Worm (Caenorhabditis elegans) whole organism, L1 larva: ENCODE results near the gene R05G6.4.

Source experiments
- F16B12.6 ChIP-seq: fragments of 150-350 bp; optimal IDR thresholded peaks from 2 replicates; lab custom pipeline; 2014; ENCODE audit warnings: missing biosample characterization, missing genetic modification characterization
- ama-1 ChIP-seq: fragments of 150-350 bp; optimal IDR thresholded peaks from 2 replicates; lab custom pipeline; 2014
- egl-27 ChIP-seq, 2 experiments: fragments of 150-350 bp in 1 of 2; sonication (generic microtip); optimal IDR thresholded peaks; 3 replicates each; lab custom pipeline; 2017 to 2018; ENCODE audit warnings: missing biosample characterization in 2 of 2, missing genetic modification characterization in 2 of 2, missing genetic modification reagents in 2 of 2
- grh-1 ChIP-seq: fragments of 200-800 bp; sonication (Bioruptor generic); IDR thresholded peaks from 2 replicates; pipeline ENCODE4 v1.3.6; 2022; ENCODE audit warnings: missing genetic modification reagents, missing genetic modification characterization, missing compliant biosample characterization
- nhr-19 ChIP-seq: fragments of 200-800 bp; sonication (Bioruptor generic); conservative IDR thresholded peaks from 2 replicates; pipeline ENCODE4 v1.3.6; 2022; ENCODE audit warnings: missing genetic modification characterization, missing compliant biosample characterization
- nhr-76 ChIP-seq: sonication (generic microtip); optimal IDR thresholded peaks from 2 replicates; lab custom pipeline; 2017; ENCODE audit warnings: missing biosample characterization, missing genetic modification characterization
- nhr-85 ChIP-seq: sonication (generic microtip); peaks from one replicate; lab custom pipeline; 2016; ENCODE audit warnings: missing genetic modification characterization, inconsistent platforms, missing compliant biosample characterization
- pqm-1 ChIP-seq: sonication (generic microtip); optimal IDR thresholded peaks from 3 replicates; lab custom pipeline; 2017; ENCODE audit warnings: missing biosample characterization, missing genetic modification characterization
- snu-23 ChIP-seq: sonication (generic microtip); optimal IDR thresholded peaks from 2 replicates; lab custom pipeline; 2016; ENCODE audit warnings: missing genetic modification characterization, missing compliant biosample characterization
- sptf-1 ChIP-seq: fragments of 150-350 bp; optimal IDR thresholded peaks from 2 replicates; lab custom pipeline; 2014; ENCODE audit warnings: missing biosample characterization, missing genetic modification characterization
- tbx-2 ChIP-seq: sonication (generic microtip); optimal IDR thresholded peaks from 2 replicates; lab custom pipeline; 2016; ENCODE audit warnings: missing genetic modification characterization, missing compliant biosample characterization
- unc-130 ChIP-seq: fragments of 150-350 bp; optimal IDR thresholded peaks from 2 replicates; lab custom pipeline; 2017; ENCODE audit warnings: missing biosample characterization, missing genetic modification characterization, inconsistent platforms
- unc-62 ChIP-seq: fragments of 150-350 bp; optimal IDR thresholded peaks from 2 replicates; lab custom pipeline; 2014; ENCODE audit warnings: missing biosample characterization, missing genetic modification reagents, missing genetic modification characterization
- unc-86 ChIP-seq: sonication (generic microtip); optimal IDR thresholded peaks from 2 replicates; lab custom pipeline; 2016; ENCODE audit warnings: missing genetic modification characterization, missing compliant biosample characterization

- TF ChIP-seq tbx-2 (tag; lab: Kevin White, UChicago) (no peak), unc-86 (no peak), nhr-85 (peak; percentile 81), grh-1 (0 out of 2 replicates have a peak, but pooled peaks have one; percentile 36), F16B12.6 (tag; lab: Kevin White, UChicago) (no peak), egl-27 (tag; optimal IDR thresholded peaks at IDR 0.05; lab: Kevin White, UChicago) (no peak), unc-130 (peak; percentile 73), unc-62 (no peak), sptf-1 (tag; lab: Kevin White, UChicago) (no peak), nhr-19 (peak; percentile 67), pqm-1 (tag; lab: Kevin White, UChicago) (no peak), snu-23 (GFP tag; lab: Kevin White, UChicago) (peak; percentile 69), ama-1 (lab: Kevin White, UChicago) (peak; percentile 79), nhr-76 (tag; lab: Kevin White, UChicago) (no peak)
Measured at ce11 chrIV:7507305-7507704, 5.7 kb upstream of the R05G6.4 start.
